Fruit fly (Drosophila melanogaster): Measurements from ENCODE around the gene CG15628.

DNA sequence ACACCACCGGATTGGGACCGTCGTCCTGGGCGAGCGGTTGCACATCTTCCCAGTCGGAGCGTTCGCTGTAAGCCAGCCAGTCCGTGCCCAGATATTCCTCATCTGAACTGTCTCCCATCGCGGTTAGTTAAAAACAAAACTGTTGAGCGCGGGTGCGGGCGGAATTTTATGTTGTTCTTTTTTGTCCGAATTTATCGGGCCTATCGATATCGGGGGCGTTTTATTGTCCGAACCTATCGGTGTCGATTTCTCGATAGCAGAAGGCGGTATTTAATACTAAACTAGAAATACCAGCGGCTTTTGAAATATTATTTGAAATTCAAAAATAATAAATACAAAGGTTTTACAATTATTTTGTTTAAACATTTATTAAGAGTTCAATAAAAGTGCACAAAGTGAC is 8.9 kb downstream of the CG15628 start, which contains the start of gene Fnta:
- TF ChIP-seq CG1024 (GFP tag; IDR thresholded peaks at IDR 0.05) (no peak), Dbx (GFP tag; IDR thresholded peaks at IDR 0.05) (no peak), ci (GFP tag; IDR thresholded peaks at IDR 0.05) (no peak), Taf1 (GFP tag; IDR thresholded peaks at IDR 0.05) (no peak), CG4328 (GFP tag; optimal IDR thresholded peaks at IDR 0.05) (no peak), CG13424 (tag; optimal IDR thresholded peaks at IDR 0.05) (no peak), ranshi (GFP tag; IDR thresholded peaks at IDR 0.05) (no peak)
